Fruit fly (Drosophila melanogaster) whole organism, embryonic: ENCODE data around the gene Or19a.
A peak's percentile ranks its signal among the peaks of the same experiment; 100 is the strongest.

Source experiments
- Abd-B ChIP-seq: fragments of 200-800 bp; sonication (Bioruptor generic); optimal IDR thresholded peaks from 2 replicates; lab custom pipeline; 2018; ENCODE audit warnings: missing biosample characterization, mild to moderate bottlenecking, missing genetic modification characterization, moderate library complexity
- Atf-2 ChIP-seq: fragments of 200-800 bp; sonication (Bioruptor generic); optimal IDR thresholded peaks from 2 replicates; lab custom pipeline; 2016; ENCODE audit warnings: missing biosample characterization, missing genetic modification characterization
- CG10321 ChIP-seq: fragments of 200-800 bp; sonication (Bioruptor generic); IDR thresholded peaks from 2 replicates; pipeline ENCODE4 v1.3.6; 2022; ENCODE audit warnings: missing biosample characterization, missing genetic modification characterization
- CG11093 ChIP-seq: fragments of 200-800 bp; sonication (Bioruptor generic); IDR thresholded peaks from 3 replicates; pipeline ENCODE4 v1.3.6; 2022; ENCODE audit warnings: missing biosample characterization, missing genetic modification characterization
- CG11456 ChIP-seq: fragments of 200-800 bp; sonication (Bioruptor generic); IDR thresholded peaks from 3 replicates; pipeline ENCODE4 v1.3.6; 2022; ENCODE audit warnings: missing biosample characterization, missing genetic modification characterization
- CG11560 ChIP-seq: fragments of 200-800 bp; sonication (Bioruptor generic); IDR thresholded peaks from 3 replicates; pipeline ENCODE4 v1.3.6; 2022; ENCODE audit warnings: missing biosample characterization, missing genetic modification characterization
- CG11696 ChIP-seq: fragments of 200-800 bp; sonication (Bioruptor generic); IDR thresholded peaks from 2 replicates; pipeline ENCODE4 v1.3.6; 2022; ENCODE audit warnings: missing biosample characterization, missing genetic modification characterization
- CG12071 ChIP-seq: fragments of 200-800 bp; sonication (Bioruptor generic); optimal IDR thresholded peaks from 3 replicates; lab custom pipeline; 2018; ENCODE audit warnings: missing biosample characterization, mild to moderate bottlenecking, missing genetic modification characterization
- CG13296 ChIP-seq: fragments of 200-800 bp; sonication (Bioruptor generic); optimal IDR thresholded peaks from 3 replicates; lab custom pipeline; 2018; ENCODE audit warnings: missing biosample characterization, mild to moderate bottlenecking, missing genetic modification characterization
- CG14014 ChIP-seq: fragments of 200-800 bp; sonication (Bioruptor generic); IDR thresholded peaks from 2 replicates; pipeline ENCODE4 v1.3.6; 2022; ENCODE audit warnings: missing biosample characterization, missing genetic modification characterization
- CG16815 ChIP-seq: fragments of 200-800 bp; sonication (Bioruptor generic); optimal IDR thresholded peaks from 3 replicates; lab custom pipeline; 2017; ENCODE audit warnings: missing biosample characterization, mild to moderate bottlenecking, missing genetic modification characterization
- CG17385 ChIP-seq: fragments of 200-800 bp; sonication (Bioruptor generic); optimal IDR thresholded peaks from 3 replicates; lab custom pipeline; 2018; ENCODE audit warnings: missing biosample characterization, mild to moderate bottlenecking, missing genetic modification characterization
- CG1832 ChIP-seq: fragments of 200-800 bp; sonication (Bioruptor generic); optimal IDR thresholded peaks from 2 replicates; lab custom pipeline; 2017; ENCODE audit warnings: missing biosample characterization, mild to moderate bottlenecking, missing genetic modification characterization, inconsistent platforms
- CG32772 ChIP-seq: fragments of 200-800 bp; sonication (Bioruptor generic); IDR thresholded peaks from 2 replicates; pipeline ENCODE4 v1.3.6; 2022; ENCODE audit warnings: missing biosample characterization, missing genetic modification characterization
- CG3407 ChIP-seq: fragments of 200-800 bp; sonication (Bioruptor generic); optimal IDR thresholded peaks from 2 replicates; lab custom pipeline; 2018; ENCODE audit warnings: missing biosample characterization, mild to moderate bottlenecking, missing genetic modification characterization
- CG34376 ChIP-seq: fragments of 200-800 bp; sonication (Bioruptor generic); optimal IDR thresholded peaks from 2 replicates; lab custom pipeline; 2018; ENCODE audit warnings: missing biosample characterization, mild to moderate bottlenecking, missing genetic modification characterization
- CG34422 ChIP-seq: fragments of 200-800 bp; sonication (Bioruptor generic); IDR thresholded peaks from 3 replicates; pipeline ENCODE4 v1.3.6; 2022; ENCODE audit warnings: missing biosample characterization, missing genetic modification characterization
- CG4360 ChIP-seq: fragments of 200-800 bp; sonication (Bioruptor generic); IDR thresholded peaks from 2 replicates; pipeline ENCODE4 v1.3.6; 2022; ENCODE audit warnings: missing biosample characterization, missing genetic modification characterization
- CG4820 ChIP-seq: fragments of 200-800 bp; sonication (Bioruptor generic); optimal IDR thresholded peaks from 3 replicates; lab custom pipeline; 2016; ENCODE audit warnings: missing biosample characterization, missing genetic modification characterization
- CG6272 ChIP-seq: fragments of 200-800 bp; sonication (Bioruptor generic); IDR thresholded peaks from 2 replicates; pipeline ENCODE4 v1.3.6; 2022; ENCODE audit warnings: missing biosample characterization, missing genetic modification characterization
- CG6791 ChIP-seq: fragments of 200-800 bp; sonication (Bioruptor generic); IDR thresholded peaks from 3 replicates; pipeline ENCODE4 v1.3.6; 2022; ENCODE audit warnings: missing biosample characterization, missing genetic modification characterization; ENCODE audit not compliant: partially characterized antibody
- CG8478 ChIP-seq: fragments of >200 bp; optimal IDR thresholded peaks from 2 replicates; lab custom pipeline; 2018
- D19B ChIP-seq: fragments of 200-800 bp; sonication (Bioruptor generic); optimal IDR thresholded peaks from 2 replicates; lab custom pipeline; 2017; ENCODE audit warnings: missing biosample characterization, mild to moderate bottlenecking, missing genetic modification characterization
- Drgx ChIP-seq: fragments of 200-800 bp; sonication (Bioruptor generic); IDR thresholded peaks from 2 replicates; pipeline ENCODE4 v1.3.6; 2022; ENCODE audit warnings: missing biosample characterization, missing genetic modification characterization
- GATAe ChIP-seq: fragments of 200-800 bp; sonication (Bioruptor generic); conservative IDR thresholded peaks from 2 replicates; pipeline ENCODE4 v1.3.6; 2022; ENCODE audit warnings: missing biosample characterization, missing genetic modification characterization
- H2.0 ChIP-seq: fragments of 200-800 bp; sonication (Bioruptor generic); IDR thresholded peaks from 2 replicates; pipeline ENCODE4 v1.3.6; 2022; ENCODE audit warnings: missing biosample characterization, missing genetic modification characterization
- HmgZ ChIP-seq: fragments of 200-800 bp; sonication (Bioruptor generic); optimal IDR thresholded peaks from 2 replicates; lab custom pipeline; 2018; ENCODE audit warnings: missing biosample characterization, mild to moderate bottlenecking, missing genetic modification characterization
- Lpt ChIP-seq: fragments of >200 bp; optimal IDR thresholded peaks from 2 replicates; lab custom pipeline; 2018; ENCODE audit warnings: missing biosample characterization, missing genetic modification characterization
- Pdp1 ChIP-seq, 2 experiments: fragments of 200-800 bp; sonication (Bioruptor generic); optimal IDR thresholded peaks; 3 replicates each; lab custom pipeline; 2016; ENCODE audit warnings: missing biosample characterization in 2 of 2, missing genetic modification characterization in 2 of 2, mild to moderate bottlenecking in 1 of 2, moderate library complexity in 1 of 2
- Stat92E ChIP-seq, 3 experiments: fragments of >200 bp in 2 of 3; fragments of 200-800 bp in 1 of 3; sonication (Bioruptor generic) in 1 of 3; optimal IDR thresholded peaks; 2 replicates each; lab custom pipeline; 2017 to 2019; ENCODE audit warnings: missing biosample characterization in 3 of 3, missing genetic modification characterization in 3 of 3, mild to moderate bottlenecking in 1 of 3, moderate library complexity in 1 of 3
- Vsx1 ChIP-seq: fragments of 200-800 bp; sonication (Bioruptor generic); optimal IDR thresholded peaks from 2 replicates; lab custom pipeline; 2017; ENCODE audit warnings: missing biosample characterization, mild to moderate bottlenecking, missing genetic modification characterization, missing genetic modification reagents
- dan ChIP-seq: fragments of 200-800 bp; sonication (Bioruptor generic); IDR thresholded peaks from 2 replicates; pipeline ENCODE4 v1.3.6; 2022; ENCODE audit warnings: missing biosample characterization, missing genetic modification characterization
- eve ChIP-seq, 2 experiments: fragments of >200 bp; optimal IDR thresholded peaks; 2 replicates each; lab custom pipeline; 2017; ENCODE audit warnings: missing biosample characterization in 2 of 2, missing genetic modification characterization in 2 of 2
- ftz-f1 ChIP-seq: fragments of 200-800 bp; sonication (Bioruptor generic); optimal IDR thresholded peaks from 2 replicates; lab custom pipeline; 2016; ENCODE audit warnings: missing biosample characterization, missing genetic modification characterization
- gce ChIP-seq: fragments of 200-800 bp; sonication (Bioruptor generic); IDR thresholded peaks from 3 replicates; pipeline ENCODE4 v1.3.6; 2022; ENCODE audit warnings: missing biosample characterization, missing genetic modification characterization
- gcm ChIP-seq: fragments of 200-800 bp; sonication (Bioruptor generic); optimal IDR thresholded peaks from 2 replicates; lab custom pipeline; 2019; ENCODE audit warnings: missing biosample characterization, mild to moderate bottlenecking, missing genetic modification characterization, moderate library complexity
- hb ChIP-seq: fragments of 200-800 bp; sonication (Bioruptor generic); IDR thresholded peaks from 3 replicates; pipeline ENCODE4 v1.3.6; 2022; ENCODE audit warnings: missing biosample characterization, missing genetic modification characterization; ENCODE audit not compliant: partially characterized antibody
- klu ChIP-seq: fragments of 200-800 bp; sonication (Bioruptor generic); IDR thresholded peaks from 2 replicates; pipeline ENCODE4 v1.3.6; 2022; ENCODE audit warnings: missing biosample characterization, missing genetic modification characterization
- mirr ChIP-seq: fragments of 200-800 bp; sonication (Bioruptor generic); optimal IDR thresholded peaks from 3 replicates; lab custom pipeline; 2018; ENCODE audit warnings: missing biosample characterization, mild to moderate bottlenecking, missing genetic modification characterization
- nerfin-1 ChIP-seq: fragments of 200-800 bp; sonication (Bioruptor generic); optimal IDR thresholded peaks from 3 replicates; lab custom pipeline; 2019; ENCODE audit warnings: missing biosample characterization, mild to moderate bottlenecking, missing genetic modification characterization, moderate library complexity
- oc ChIP-seq: fragments of 200-800 bp; sonication (Bioruptor generic); optimal IDR thresholded peaks from 2 replicates; lab custom pipeline; 2018; ENCODE audit warnings: missing biosample characterization, mild to moderate bottlenecking, missing genetic modification characterization, moderate library complexity
- p53 ChIP-seq: fragments of 200-800 bp; sonication (Bioruptor generic); optimal IDR thresholded peaks from 2 replicates; lab custom pipeline; 2016; ENCODE audit warnings: missing biosample characterization, missing genetic modification characterization
- pb ChIP-seq: fragments of 200-800 bp; sonication (Bioruptor generic); optimal IDR thresholded peaks from 3 replicates; lab custom pipeline; 2016; ENCODE audit warnings: missing biosample characterization, missing genetic modification characterization
- pzg ChIP-seq: fragments of 200-800 bp; sonication (Bioruptor generic); optimal IDR thresholded peaks from 3 replicates; lab custom pipeline; 2018; ENCODE audit warnings: missing biosample characterization, mild to moderate bottlenecking, missing genetic modification characterization, moderate library complexity
- repo ChIP-seq: fragments of 200-800 bp; sonication (Bioruptor generic); optimal IDR thresholded peaks from 2 replicates; lab custom pipeline; 2016; ENCODE audit warnings: missing biosample characterization, missing genetic modification characterization
- run ChIP-seq: fragments of 200-800 bp; sonication (Bioruptor generic); optimal IDR thresholded peaks from 3 replicates; lab custom pipeline; 2018; ENCODE audit warnings: missing biosample characterization, mild to moderate bottlenecking, missing genetic modification characterization
- salm ChIP-seq: fragments of 200-800 bp; sonication (Bioruptor generic); optimal IDR thresholded peaks from 2 replicates; lab custom pipeline; 2018; ENCODE audit warnings: missing biosample characterization, mild to moderate bottlenecking, missing genetic modification characterization
- sd ChIP-seq: fragments of 200-800 bp; sonication (Bioruptor generic); optimal IDR thresholded peaks from 3 replicates; lab custom pipeline; 2018; ENCODE audit warnings: missing biosample characterization, mild to moderate bottlenecking, missing genetic modification characterization, moderate library complexity
- slbo ChIP-seq: fragments of 200-800 bp; sonication (Bioruptor generic); IDR thresholded peaks from 2 replicates; pipeline ENCODE4 v1.3.6; 2022; ENCODE audit warnings: missing biosample characterization, missing genetic modification characterization
- sug ChIP-seq: fragments of 200-800 bp; optimal IDR thresholded peaks from 2 replicates; lab custom pipeline; 2019; ENCODE audit warnings: missing biosample characterization, mild to moderate bottlenecking, missing genetic modification characterization, moderate library complexity
- tx ChIP-seq: fragments of 200-800 bp; sonication (Bioruptor generic); optimal IDR thresholded peaks from 2 replicates; lab custom pipeline; 2016; ENCODE audit warnings: missing biosample characterization, missing genetic modification characterization
- yki ChIP-seq: fragments of >200 bp; optimal IDR thresholded peaks from 3 replicates; lab custom pipeline; 2018
- z ChIP-seq: fragments of 200-800 bp; sonication (Bioruptor generic); IDR thresholded peaks from 3 replicates; pipeline ENCODE4 v1.3.6; 2022; ENCODE audit warnings: missing biosample characterization, missing genetic modification characterization

The Or19a gene

dm6 chrX:20159679-20160140, 16.7 kb upstream of the Or19a start, which contains the start of gene Rab35 (continued):
- TF ChIP-seq pzg (GFP tag; lab: Kevin White, UChicago), result peak; percentile 77
- no peak for TF ChIP-seq repo (GFP tag; lab: Kevin White, UChicago)
- no peak for TF ChIP-seq CG11560
- TF ChIP-seq CG12071 (GFP tag; lab: Kevin White, UChicago), result no peak
- no peak for TF ChIP-seq salm (tag; lab: Kevin White, UChicago)
- no peak for TF ChIP-seq Pdp1 (GFP tag; optimal IDR thresholded peaks at IDR 0.05; lab: Kevin White, UChicago)
- no peak for TF ChIP-seq gcm
- TF ChIP-seq CG10321 (GFP tag; lab: Robert Waterston, UW), result no peak
- TF ChIP-seq D19B (GFP tag; lab: Kevin White, UChicago), result no peak
- no peak for TF ChIP-seq dan (GFP tag; lab: Robert Waterston, UW)
- no peak for TF ChIP-seq CG13296 (GFP tag; lab: Kevin White, UChicago)
- no peak for TF ChIP-seq Drgx
- no peak for TF ChIP-seq ftz-f1 (GFP tag; lab: Kevin White, UChicago)
- TF ChIP-seq CG4820 (GFP tag; lab: Kevin White, UChicago), result peak; percentile 11
- no peak for TF ChIP-seq p53 (GFP tag; lab: Kevin White, UChicago)
- TF ChIP-seq klu, result no peak
- TF ChIP-seq CG11696 (GFP tag; lab: Robert Waterston, UW), result no peak
- no peak for TF ChIP-seq CG6272 (GFP tag; lab: Robert Waterston, UW)
- no peak for TF ChIP-seq GATAe (GFP tag; lab: Robert Waterston, UW)
- no peak for TF ChIP-seq eve (GFP tag; optimal IDR thresholded peaks at IDR 0.05; lab: Kevin White, UChicago)
- TF ChIP-seq tx (GFP tag; lab: Kevin White, UChicago), result no peak
- no peak for TF ChIP-seq H2.0
- no peak for TF ChIP-seq CG16815 (GFP tag; lab: Kevin White, UChicago)
- no peak for TF ChIP-seq gce (GFP tag; lab: Robert Waterston, UW)
- peak; percentile 3 for TF ChIP-seq Abd-B (GFP tag; lab: Kevin White, UChicago)
- TF ChIP-seq CG11456 (GFP tag; lab: Robert Waterston, UW), result no peak
- no peak for TF ChIP-seq CG34422
- TF ChIP-seq CG17385 (GFP tag; lab: Kevin White, UChicago), result no peak
- TF ChIP-seq hb (GFP tag; lab: Robert Waterston, UW), result peak; percentile 91
- no peak for TF ChIP-seq z (GFP tag; lab: Robert Waterston, UW)
- TF ChIP-seq mirr (GFP tag; lab: Kevin White, UChicago), result no peak
- TF ChIP-seq slbo (GFP tag; lab: Robert Waterston, UW), result peak; percentile 9; the same call in 1 of the 2 replicates
- TF ChIP-seq CG6791 (GFP tag; lab: Robert Waterston, UW), result peak; percentile 92
- no peak for TF ChIP-seq CG11093
- peak; percentile 34 for TF ChIP-seq sug (tag; lab: Kevin White, UChicago)
- no peak for TF ChIP-seq CG14014 (GFP tag; lab: Robert Waterston, UW)
- no peak for TF ChIP-seq pb (GFP tag; lab: Kevin White, UChicago)
- TF ChIP-seq CG32772 (GFP tag; lab: Robert Waterston, UW), result no peak
- no peak for TF ChIP-seq Lpt (GFP tag; lab: Kevin White, UChicago)

dm6 chrX:20158943-20159385, 16.0 kb upstream of the Or19a start:
- TF ChIP-seq sd, result peak; percentile 7
- TF ChIP-seq oc (tag; lab: Kevin White, UChicago), result peak; percentile 45
- TF ChIP-seq CG3407, result no peak
- TF ChIP-seq CG4360, result peak; percentile 94
- peak; percentile 46 for TF ChIP-seq CG34376 (GFP tag; lab: Kevin White, UChicago)
- no peak for TF ChIP-seq Atf-2 (GFP tag; lab: Kevin White, UChicago)
- TF ChIP-seq HmgZ, result no peak
- peak in 1 of 2 experiments; percentile 87 for TF ChIP-seq Pdp1 (GFP tag; optimal IDR thresholded peaks at IDR 0.05; lab: Kevin White, UChicago)
- TF ChIP-seq yki, result peak; percentile 23
- TF ChIP-seq Vsx1 (GFP tag; lab: Kevin White, UChicago), result peak; percentile 0
- peak; percentile 94 for TF ChIP-seq CG1832 (GFP tag; lab: Kevin White, UChicago)
- no peak for TF ChIP-seq CG11093
- peak in 1 of 3 experiments; percentile 73 for TF ChIP-seq Stat92E (GFP tag; optimal IDR thresholded peaks at IDR 0.05; lab: Kevin White, UChicago)
- TF ChIP-seq CG8478 (lab: Kevin White, UChicago), result peak; percentile 79
- TF ChIP-seq nerfin-1 (tag; lab: Kevin White, UChicago), result no peak
- TF ChIP-seq run (tag; lab: Kevin White, UChicago), result no peak
